Worm (Caenorhabditis elegans) whole organism, L2 larva: ENCODE data around the gene C37C3.2.

Experiments used
- ZK546.5 ChIP-seq: sonication (generic microtip); optimal IDR thresholded peaks from 2 replicates; lab custom pipeline; 2017; ENCODE audit warnings: missing biosample characterization, missing genetic modification characterization
- aly-2 ChIP-seq: fragments of 150-350 bp; optimal IDR thresholded peaks from 2 replicates; lab custom pipeline; 2014; ENCODE audit warnings: missing biosample characterization, missing genetic modification characterization
- ceh-16 ChIP-seq: fragments of 150-350 bp; optimal IDR thresholded peaks from 2 replicates; lab custom pipeline; 2014; ENCODE audit warnings: missing biosample characterization, missing genetic modification characterization
- ceh-82 ChIP-seq: fragments of 150-350 bp; optimal IDR thresholded peaks from 2 replicates; lab custom pipeline; 2014; ENCODE audit warnings: missing biosample characterization, missing genetic modification characterization
- elt-3 ChIP-seq: sonication (generic microtip); optimal IDR thresholded peaks from 2 replicates; lab custom pipeline; 2017; ENCODE audit warnings: missing biosample characterization, missing genetic modification characterization
- fos-1 ChIP-seq: fragments of 150-350 bp; optimal IDR thresholded peaks from 2 replicates; lab custom pipeline; 2014; ENCODE audit warnings: missing biosample characterization, missing genetic modification characterization
- lin-11 ChIP-seq: fragments of 150-350 bp; sonication (generic microtip); optimal IDR thresholded peaks from 2 replicates; lab custom pipeline; 2014; ENCODE audit warnings: missing biosample characterization, missing genetic modification characterization, inconsistent platforms, mixed read lengths
- lin-39 ChIP-seq: fragments of 150-350 bp; optimal IDR thresholded peaks from 2 replicates; lab custom pipeline; 2014; ENCODE audit warnings: missing biosample characterization, missing genetic modification reagents, missing genetic modification characterization
- lsy-2 ChIP-seq, 2 experiments: fragments of 150-350 bp in 1 of 2; sonication (generic microtip) in 1 of 2; optimal IDR thresholded peaks; 2 replicates each; lab custom pipeline; 2014 to 2017; ENCODE audit warnings: missing biosample characterization in 2 of 2, missing genetic modification characterization in 2 of 2
- nhr-12 ChIP-seq: fragments of 150-350 bp; optimal IDR thresholded peaks from 2 replicates; lab custom pipeline; 2014; ENCODE audit warnings: missing biosample characterization, missing genetic modification characterization
- nhr-237 ChIP-seq: fragments of 150-350 bp; optimal IDR thresholded peaks from 2 replicates; lab custom pipeline; 2014; ENCODE audit warnings: missing biosample characterization, missing genetic modification characterization
- ztf-4 ChIP-seq: fragments of 150-350 bp; optimal IDR thresholded peaks from 2 replicates; lab custom pipeline; 2014; ENCODE audit warnings: missing biosample characterization, missing genetic modification characterization

- no peak for TF ChIP-seq lsy-2 (tag; optimal IDR thresholded peaks at IDR 0.05; lab: Kevin White, UChicago)
- no peak for TF ChIP-seq elt-3 (tag; lab: Kevin White, UChicago)
- TF ChIP-seq fos-1 (tag; lab: Kevin White, UChicago) = no peak
- TF ChIP-seq nhr-237 = no peak
- no peak for TF ChIP-seq ztf-4
- TF ChIP-seq ceh-82 (tag; lab: Kevin White, UChicago) = no peak
- no peak for TF ChIP-seq ZK546.5 (tag; lab: Kevin White, UChicago)
- no peak for TF ChIP-seq aly-2
- no peak for TF ChIP-seq nhr-12 (tag; lab: Kevin White, UChicago)
- no peak for TF ChIP-seq lin-39 (tag; lab: Kevin White, UChicago)
- no peak for TF ChIP-seq ceh-16 (tag; lab: Kevin White, UChicago)
- no peak for TF ChIP-seq lin-11 (tag; lab: Kevin White, UChicago)
Observed at ce11 chrV:7904389-7904788, 48.6 kb downstream of the C37C3.2 start.
